Worm (Caenorhabditis elegans): Measurements from ENCODE around the gene Y55H10A.2.

DNA sequence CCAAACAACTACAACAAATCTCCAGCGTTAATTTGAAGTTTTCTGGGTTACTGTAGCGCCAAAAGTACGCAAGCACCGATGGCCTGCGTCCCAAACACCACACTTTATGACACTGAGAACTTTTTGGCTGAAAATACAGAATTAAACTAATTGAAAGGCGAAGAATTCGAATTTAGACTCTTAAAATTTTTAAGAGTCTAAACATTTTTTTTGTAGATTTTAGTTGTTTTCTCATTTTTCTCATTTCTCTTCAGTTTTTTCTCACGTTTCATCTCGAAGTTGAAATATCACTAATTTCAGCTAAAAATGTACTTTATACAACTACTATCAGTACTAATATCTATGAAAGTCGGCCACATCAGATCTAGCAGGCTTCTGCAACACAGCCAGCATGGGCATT is 52.1 kb downstream of the Y55H10A.2 start, which contains the start of gene lgc-9:
- TF ChIP-seq fos-1 (tag; optimal IDR thresholded peaks at IDR 0.05) (no peak), tlp-1 (tag; optimal IDR thresholded peaks at IDR 0.05) (no peak), ztf-4 (tag; optimal IDR thresholded peaks at IDR 0.05) (no peak)

Data from whole organism, L1 larva.